Worm (Caenorhabditis elegans): ENCODE results near the gene R13A1.3.
"Not testable (repeated sequence)": the region's sequence is repeated elsewhere in the genome, so short reads cannot be mapped to it uniquely, and the experiment has no call there.

R13A1.3 gene

ce11 chrIV:7253271-7253670 is 49.5 kb downstream of the R13A1.3 start:
- TF ChIP-seq F13C5.2 (tag; optimal IDR thresholded peaks at IDR 0.05) (no peak), hnd-1 (tag; optimal IDR thresholded peaks at IDR 0.05) (no peak), pes-1 (GFP tag; IDR thresholded peaks at IDR 0.05) (no peak), sea-1 (GFP tag; conservative IDR thresholded peaks at IDR 0.05) (no peak), ets-7 (tag; optimal IDR thresholded peaks at IDR 0.05) (no peak), hmbx-1 (tag; optimal IDR thresholded peaks at IDR 0.05) (no peak), ceh-13 (GFP tag; optimal IDR thresholded peaks at IDR 0.05) (no peak), hmg-4 (GFP tag; optimal IDR thresholded peaks at IDR 0.05) (no peak), tra-4 (tag; optimal IDR thresholded peaks at IDR 0.05) (no peak), ceh-36 (tag; optimal IDR thresholded peaks at IDR 0.05) (no peak), ama-1 (optimal IDR thresholded peaks at IDR 0.05) (no peak), B0310.2 (tag; optimal IDR thresholded peaks at IDR 0.05) (no peak), scrt-1 (GFP tag; IDR thresholded peaks at IDR 0.05) (no peak), tbx-11 (GFP tag; IDR thresholded peaks at IDR 0.05) (no peak), aly-1 (tag; optimal IDR thresholded peaks at IDR 0.05) (no peak), flt-1 (GFP tag; IDR thresholded peaks at IDR 0.05) (no peak), tbx-37 (GFP tag; conservative IDR thresholded peaks at IDR 0.05) (no peak)

- TF ChIP-seq ceh-13 (GFP tag; optimal IDR thresholded peaks at IDR 0.05); hmbx-1 (tag; optimal IDR thresholded peaks at IDR 0.05); B0310.2 (tag; optimal IDR thresholded peaks at IDR 0.05): not testable (repeated sequence)
These were observed 50.9 kb downstream of the R13A1.3 start, which contains the start of gene C06E4.5 for ce11 chrIV:7254690-7255089. TSS of gene C06E4.5 (plus strand) at chrIV:7254990.
